Worm (Caenorhabditis elegans): ENCODE measurements around the gene prmt-5.

Gene prmt-5

ce11 chrIII:5280228-5280627 lies 49.9 kb downstream of the prmt-5 start (continued):
- TF ChIP-seq unc-62 (GFP tag; optimal IDR thresholded peaks at IDR 0.05 in 1 of 2) (no peak), unc-62 (tag; optimal IDR thresholded peaks at IDR 0.05) (no peak)
